Fruit fly (Drosophila melanogaster) whole organism, adult: ENCODE results near the gene Sirt6.

ENCODE experiments used
- CG11617 ChIP-seq: fragments of 200-800 bp; sonication (Bioruptor generic); optimal IDR thresholded peaks from 2 replicates; lab custom pipeline; 2017; ENCODE audit warnings: mild to moderate bottlenecking, missing biosample characterization, missing genetic modification reagents, missing genetic modification characterization
- CG12768 ChIP-seq: fragments of 200-800 bp; sonication (Bioruptor generic); optimal IDR thresholded peaks from 2 replicates; lab custom pipeline; 2017; ENCODE audit warnings: missing biosample characterization, missing genetic modification characterization, mild to moderate bottlenecking, moderate library complexity, missing genetic modification reagents
- CG14711 ChIP-seq: fragments of 200-800 bp; sonication (Bioruptor generic); optimal IDR thresholded peaks from 2 replicates; lab custom pipeline; 2018; ENCODE audit warnings: missing biosample characterization, mild to moderate bottlenecking, missing genetic modification characterization, moderate library complexity
- CG1620 ChIP-seq: fragments of 200-800 bp; sonication (Bioruptor generic); optimal IDR thresholded peaks from 2 replicates; lab custom pipeline; 2016; ENCODE audit warnings: missing biosample characterization, missing genetic modification characterization
- CG33017 ChIP-seq: fragments of 200-800 bp; sonication (Bioruptor generic); optimal IDR thresholded peaks from 2 replicates; lab custom pipeline; 2018; ENCODE audit warnings: missing biosample characterization, mild to moderate bottlenecking, missing genetic modification characterization, moderate library complexity
- CG5204 ChIP-seq: fragments of 200-800 bp; sonication (Bioruptor generic); optimal IDR thresholded peaks from 2 replicates; lab custom pipeline; 2016; ENCODE audit warnings: missing biosample characterization, missing genetic modification characterization
- CG7045 ChIP-seq: fragments of 200-800 bp; sonication (Bioruptor generic); optimal IDR thresholded peaks from 2 replicates; lab custom pipeline; 2017; ENCODE audit warnings: missing biosample characterization, mild to moderate bottlenecking, missing genetic modification characterization
- CG7101 ChIP-seq: fragments of 200-800 bp; sonication (Bioruptor generic); optimal IDR thresholded peaks from 2 replicates; lab custom pipeline; 2018; ENCODE audit warnings: missing biosample characterization, mild to moderate bottlenecking, missing genetic modification characterization, moderate library complexity
- Clk ChIP-seq: fragments of 200-800 bp; sonication (Bioruptor generic); optimal IDR thresholded peaks from 2 replicates; lab custom pipeline; 2017; ENCODE audit warnings: missing biosample characterization, missing genetic modification characterization
- Crg-1 ChIP-seq: fragments of 200-800 bp; sonication (Bioruptor generic); optimal IDR thresholded peaks from 2 replicates; lab custom pipeline; 2016; ENCODE audit warnings: missing biosample characterization, missing genetic modification characterization
- Hr96 ChIP-seq: fragments of 200-800 bp; sonication (Bioruptor generic); optimal IDR thresholded peaks from 2 replicates; lab custom pipeline; 2016; ENCODE audit warnings: missing biosample characterization, missing genetic modification characterization
- Mnt ChIP-seq: fragments of 200-800 bp; sonication (Bioruptor generic); optimal IDR thresholded peaks from 2 replicates; lab custom pipeline; 2016; ENCODE audit warnings: missing biosample characterization, mild to moderate bottlenecking, missing genetic modification characterization
- bab1 ChIP-seq: fragments of 200-800 bp; sonication (Bioruptor generic); optimal IDR thresholded peaks from 3 replicates; lab custom pipeline; 2019; ENCODE audit warnings: missing biosample characterization, mild to moderate bottlenecking, missing genetic modification characterization, moderate library complexity
- cic ChIP-seq: fragments of 200-800 bp; sonication (Bioruptor generic); optimal IDR thresholded peaks from 2 replicates; lab custom pipeline; 2017; ENCODE audit warnings: missing biosample characterization, mild to moderate bottlenecking, missing genetic modification characterization, moderate library complexity
- cnc ChIP-seq, 2 experiments: fragments of >200 bp; optimal IDR thresholded peaks; 2 replicates each; lab custom pipeline; 2017
- kay ChIP-seq: fragments of 200-800 bp; sonication (Bioruptor generic); peaks from one replicate; lab custom pipeline; 2016; ENCODE audit warnings: missing biosample characterization, missing genetic modification characterization, borderline replicate concordance
- ovo ChIP-seq: fragments of 200-800 bp; sonication (Bioruptor generic); optimal IDR thresholded peaks from 2 replicates; lab custom pipeline; 2016; ENCODE audit warnings: missing biosample characterization, missing genetic modification characterization
- pad ChIP-seq: fragments of 200-800 bp; sonication (Bioruptor generic); optimal IDR thresholded peaks from 3 replicates; lab custom pipeline; 2017; ENCODE audit warnings: missing biosample characterization, missing genetic modification characterization, mild to moderate bottlenecking, moderate library complexity, missing genetic modification reagents
- tj ChIP-seq: fragments of 200-800 bp; sonication (Bioruptor generic); optimal IDR thresholded peaks from 3 replicates; lab custom pipeline; 2017; ENCODE audit warnings: missing biosample characterization, mild to moderate bottlenecking, missing genetic modification characterization, moderate library complexity
- toe ChIP-seq: fragments of 200-800 bp; sonication (Bioruptor generic); optimal IDR thresholded peaks from 2 replicates; lab custom pipeline; 2016; ENCODE audit warnings: missing biosample characterization, missing genetic modification characterization

The Sirt6 gene

dm6 chr3R:10261800-10262199, at the start of gene Sirt6, which contains the start of gene pont:
Gene Sirt6 (minus strand): TSS chr3R:10261849.
Gene pont (plus strand): TSS chr3R:10262123.
- peak; percentile 79 for TF ChIP-seq pad
- peak; percentile 97 for TF ChIP-seq CG7101 (tag; lab: Kevin White, UChicago)
- peak; percentile 38 for TF ChIP-seq ovo (GFP tag; lab: Kevin White, UChicago)
- peak; percentile 85 for TF ChIP-seq CG12768 (GFP tag; lab: Kevin White, UChicago)
- no peak for TF ChIP-seq CG1620 (GFP tag; lab: Kevin White, UChicago)
- TF ChIP-seq bab1 (GFP tag; lab: Kevin White, UChicago), result peak; percentile 92
- TF ChIP-seq toe (GFP tag; lab: Kevin White, UChicago), result peak; percentile 26
- TF ChIP-seq CG7045 (GFP tag; lab: Kevin White, UChicago), result peak; percentile 93
- peak; percentile 28 for TF ChIP-seq kay
- peak; percentile 68 for TF ChIP-seq Crg-1 (GFP tag; lab: Kevin White, UChicago)
- TF ChIP-seq CG11617 (GFP tag; lab: Kevin White, UChicago), result peak; percentile 90
- peak; percentile 96 for TF ChIP-seq CG33017
- TF ChIP-seq tj (GFP tag; lab: Kevin White, UChicago), result peak; percentile 59
- TF ChIP-seq CG14711, result peak; percentile 96
- TF ChIP-seq cnc (optimal IDR thresholded peaks at IDR 0.05; lab: Kevin White, UChicago), result no peak
- TF ChIP-seq Clk (GFP tag; lab: Kevin White, UChicago), result peak; percentile 50
- peak; percentile 63 for TF ChIP-seq CG5204 (GFP tag; lab: Kevin White, UChicago)
- TF ChIP-seq Mnt, result peak; percentile 81
- TF ChIP-seq cic (GFP tag; lab: Kevin White, UChicago), result peak; percentile 54
- peak; percentile 2 for TF ChIP-seq Hr96

- TF ChIP-seq CG5204 (GFP tag; lab: Kevin White, UChicago) (no peak), CG7101 (tag; lab: Kevin White, UChicago) (peak; percentile 3), ovo (GFP tag; lab: Kevin White, UChicago) (no peak), CG12768 (GFP tag; lab: Kevin White, UChicago) (peak; percentile 57), toe (GFP tag; lab: Kevin White, UChicago) (no peak), cnc (optimal IDR thresholded peaks at IDR 0.05; lab: Kevin White, UChicago) (no peak), Crg-1 (GFP tag; lab: Kevin White, UChicago) (peak; percentile 19), CG1620 (GFP tag; lab: Kevin White, UChicago) (peak; percentile 47), CG11617 (GFP tag; lab: Kevin White, UChicago) (peak; percentile 41), Clk (GFP tag; lab: Kevin White, UChicago) (no peak), tj (GFP tag; lab: Kevin White, UChicago) (no peak), Hr96 (peak; percentile 51), pad (peak; percentile 92), CG33017 (peak; percentile 9)
Observed at dm6 chr3R:10311076-10311744, 49.6 kb upstream of the Sirt6 start, which contains the start of gene CG6293. Gene CG6293 (minus strand): TSS chr3R:10311613.

dm6 chr3R:10284169-10284568, 22.5 kb upstream of the Sirt6 start:
- TF ChIP-seq cic (GFP tag; lab: Kevin White, UChicago), result no peak
- no peak for TF ChIP-seq CG7101 (tag; lab: Kevin White, UChicago)
- TF ChIP-seq pad, result no peak
- no peak for TF ChIP-seq CG5204 (GFP tag; lab: Kevin White, UChicago)
- TF ChIP-seq kay, result peak; percentile 1

dm6 chr3R:10283114-10283513, 21.5 kb upstream of the Sirt6 start:
- TF ChIP-seq CG11617 (GFP tag; lab: Kevin White, UChicago), result no peak
- no peak for TF ChIP-seq tj (GFP tag; lab: Kevin White, UChicago)
- TF ChIP-seq cnc (optimal IDR thresholded peaks at IDR 0.05; lab: Kevin White, UChicago), result no peak
- TF ChIP-seq ovo (GFP tag; lab: Kevin White, UChicago), result no peak
- TF ChIP-seq CG7045 (GFP tag; lab: Kevin White, UChicago), result no peak
- TF ChIP-seq Mnt, result no peak
- TF ChIP-seq Hr96, result no peak
- TF ChIP-seq cic (GFP tag; lab: Kevin White, UChicago), result no peak

dm6 chr3R:10282077-10282476, 20.4 kb upstream of the Sirt6 start:
- TF ChIP-seq ovo (GFP tag; lab: Kevin White, UChicago) (no peak), kay (peak; percentile 5), tj (GFP tag; lab: Kevin White, UChicago) (peak; percentile 2), pad (no peak)

- TF ChIP-seq Clk (GFP tag; lab: Kevin White, UChicago), result no peak
- TF ChIP-seq Mnt, result no peak
- no peak for TF ChIP-seq Hr96
- no peak for TF ChIP-seq tj (GFP tag; lab: Kevin White, UChicago)
- no peak for TF ChIP-seq CG7101 (tag; lab: Kevin White, UChicago)
- TF ChIP-seq CG33017, result no peak
- no peak for TF ChIP-seq Crg-1 (GFP tag; lab: Kevin White, UChicago)
- TF ChIP-seq CG12768 (GFP tag; lab: Kevin White, UChicago), result no peak
- TF ChIP-seq cic (GFP tag; lab: Kevin White, UChicago), result no peak
- no peak for TF ChIP-seq cnc (optimal IDR thresholded peaks at IDR 0.05; lab: Kevin White, UChicago)
- no peak for TF ChIP-seq CG7045 (GFP tag; lab: Kevin White, UChicago)
- no peak for TF ChIP-seq toe (GFP tag; lab: Kevin White, UChicago)
Observed at dm6 chr3R:10276002-10276401, 14.4 kb upstream of the Sirt6 start.
